Worm (Caenorhabditis elegans) whole organism, L3 larva: ENCODE data around the gene srw-67.
"Not testable (repeated sequence)": the region's sequence is repeated elsewhere in the genome, so short reads cannot be mapped to it uniquely, and the experiment has no call there.

ENCODE experiments used
- R02D3.7 ChIP-seq: fragments of 150-350 bp; optimal IDR thresholded peaks from 2 replicates; lab custom pipeline; 2014; ENCODE audit warnings: missing biosample characterization, missing genetic modification characterization
- ZK546.5 ChIP-seq: sonication (generic microtip); optimal IDR thresholded peaks from 2 replicates; lab custom pipeline; 2017; ENCODE audit warnings: missing biosample characterization, missing genetic modification characterization
- ceh-16 ChIP-seq: sonication (generic microtip); optimal IDR thresholded peaks from 2 replicates; lab custom pipeline; 2017; ENCODE audit warnings: missing biosample characterization, missing genetic modification characterization
- ceh-28 ChIP-seq: fragments of 150-350 bp; optimal IDR thresholded peaks from 2 replicates; lab custom pipeline; 2014; ENCODE audit warnings: missing biosample characterization, missing genetic modification reagents, missing genetic modification characterization
- egl-27 ChIP-seq: sonication (generic microtip); optimal IDR thresholded peaks from 4 replicates; lab custom pipeline; 2017; ENCODE audit warnings: missing biosample characterization, missing genetic modification reagents, missing genetic modification characterization
- egl-5 ChIP-seq: fragments of 150-350 bp; optimal IDR thresholded peaks from 2 replicates; lab custom pipeline; 2017; ENCODE audit warnings: missing biosample characterization, missing genetic modification reagents, missing genetic modification characterization, inconsistent platforms
- elt-1 ChIP-seq: fragments of 150-350 bp; optimal IDR thresholded peaks from 2 replicates; lab custom pipeline; 2014; ENCODE audit warnings: missing biosample characterization, missing genetic modification characterization
- elt-2 ChIP-seq: sonication (generic microtip); optimal IDR thresholded peaks from 2 replicates; lab custom pipeline; 2016; ENCODE audit warnings: missing genetic modification reagents, mild to moderate bottlenecking, missing genetic modification characterization, missing compliant biosample characterization
- elt-3 ChIP-seq, 3 experiments: fragments of 150-350 bp in 1 of 3; sonication (generic microtip) in 2 of 3; optimal IDR thresholded peaks; 2 replicates in 2 of 3; 4 replicates in 1 of 3; lab custom pipeline; 2014 to 2017; ENCODE audit warnings: missing biosample characterization in 3 of 3, missing genetic modification characterization in 3 of 3
- eor-1 ChIP-seq, 2 experiments: fragments of 150-350 bp; optimal IDR thresholded peaks; 2 replicates each; lab custom pipeline; 2014 to 2018; ENCODE audit warnings: missing biosample characterization in 2 of 2, missing genetic modification characterization in 2 of 2
- fkh-10 ChIP-seq: sonication (generic microtip); optimal IDR thresholded peaks from 2 replicates; lab custom pipeline; 2017; ENCODE audit warnings: missing biosample characterization, missing genetic modification reagents, missing genetic modification characterization
- fkh-2 ChIP-seq: fragments of 150-350 bp; optimal IDR thresholded peaks from 2 replicates; lab custom pipeline; 2014; ENCODE audit warnings: missing biosample characterization, missing genetic modification reagents, missing genetic modification characterization
- fos-1 ChIP-seq: fragments of 150-350 bp; optimal IDR thresholded peaks from 2 replicates; lab custom pipeline; 2014; ENCODE audit warnings: missing biosample characterization, missing genetic modification characterization
- hmg-11 ChIP-seq: sonication (generic microtip); optimal IDR thresholded peaks from 2 replicates; lab custom pipeline; 2016; ENCODE audit warnings: missing genetic modification characterization, missing compliant biosample characterization
- lsy-12 ChIP-seq: sonication (generic microtip); optimal IDR thresholded peaks from 2 replicates; lab custom pipeline; 2016; ENCODE audit warnings: mild to moderate bottlenecking, missing genetic modification characterization, missing compliant biosample characterization
- mdl-1 ChIP-seq: fragments of 150-350 bp; optimal IDR thresholded peaks from 2 replicates; lab custom pipeline; 2014; ENCODE audit warnings: missing biosample characterization, missing genetic modification characterization
- mml-1 ChIP-seq: fragments of 150-350 bp; sonication (generic microtip); optimal IDR thresholded peaks from 3 replicates; lab custom pipeline; 2014; ENCODE audit warnings: missing biosample characterization, missing genetic modification characterization
- nfya-1 ChIP-seq: sonication (generic microtip); optimal IDR thresholded peaks from 2 replicates; lab custom pipeline; 2017; ENCODE audit warnings: missing genetic modification characterization, mild to moderate bottlenecking, missing compliant biosample characterization, antibody characterized with exemption, moderate library complexity; ENCODE audit not compliant: insufficient read depth
- nhr-12 ChIP-seq: fragments of 150-350 bp; optimal IDR thresholded peaks from 2 replicates; lab custom pipeline; 2014; ENCODE audit warnings: missing biosample characterization, missing genetic modification characterization
- nhr-23 ChIP-seq: fragments of 150-350 bp; optimal IDR thresholded peaks from 2 replicates; lab custom pipeline; 2014; ENCODE audit warnings: missing biosample characterization, missing genetic modification reagents, missing genetic modification characterization
- nhr-25 ChIP-seq: sonication (generic microtip); optimal IDR thresholded peaks from 2 replicates; lab custom pipeline; 2017; ENCODE audit warnings: missing biosample characterization, missing genetic modification characterization
- nhr-28 ChIP-seq: fragments of 150-350 bp; optimal IDR thresholded peaks from 2 replicates; lab custom pipeline; 2014; ENCODE audit warnings: missing biosample characterization, missing genetic modification characterization
- nhr-67 ChIP-seq: fragments of 150-350 bp; optimal IDR thresholded peaks from 2 replicates; lab custom pipeline; 2014; ENCODE audit warnings: missing biosample characterization, missing genetic modification characterization
- nhr-76 ChIP-seq: fragments of 150-350 bp; sonication (generic microtip); optimal IDR thresholded peaks from 5 replicates; lab custom pipeline; 2014; ENCODE audit warnings: missing biosample characterization, missing genetic modification characterization
- nhr-77 ChIP-seq: fragments of 150-350 bp; optimal IDR thresholded peaks from 2 replicates; lab custom pipeline; 2014; ENCODE audit warnings: missing biosample characterization, missing genetic modification characterization
- pha-4 ChIP-seq: fragments of 150-350 bp; optimal IDR thresholded peaks from 2 replicates; lab custom pipeline; 2014; ENCODE audit warnings: missing biosample characterization, missing genetic modification reagents, missing genetic modification characterization
- pqm-1 ChIP-seq: fragments of 150-350 bp; optimal IDR thresholded peaks from 2 replicates; lab custom pipeline; 2017; ENCODE audit warnings: missing biosample characterization, missing genetic modification characterization, inconsistent platforms
- sea-2 ChIP-seq: fragments of 150-350 bp; sonication (generic microtip); optimal IDR thresholded peaks from 4 replicates; lab custom pipeline; 2014; ENCODE audit warnings: missing biosample characterization, missing genetic modification reagents, missing genetic modification characterization
- skn-1 ChIP-seq: fragments of 150-350 bp; optimal IDR thresholded peaks from 2 replicates; lab custom pipeline; 2014; ENCODE audit warnings: missing biosample characterization, missing genetic modification characterization
- snpc-4 ChIP-seq: fragments of 150-350 bp; optimal IDR thresholded peaks from 2 replicates; lab custom pipeline; 2014; ENCODE audit warnings: missing biosample characterization, missing genetic modification characterization
- tbx-2 ChIP-seq: sonication (generic microtip); optimal IDR thresholded peaks from 2 replicates; lab custom pipeline; 2016; ENCODE audit warnings: mild to moderate bottlenecking, missing genetic modification characterization, missing compliant biosample characterization
- unc-62 ChIP-seq: fragments of 150-350 bp; sonication (generic microtip); optimal IDR thresholded peaks from 4 replicates; lab custom pipeline; 2014; ENCODE audit warnings: missing biosample characterization, missing genetic modification reagents, missing genetic modification characterization
- zag-1 ChIP-seq: fragments of 150-350 bp; optimal IDR thresholded peaks from 2 replicates; lab custom pipeline; 2014; ENCODE audit warnings: missing biosample characterization, missing genetic modification characterization
- ztf-11 ChIP-seq: fragments of 150-350 bp; optimal IDR thresholded peaks from 2 replicates; lab custom pipeline; 2014; ENCODE audit warnings: missing biosample characterization, missing genetic modification characterization
- ztf-4 ChIP-seq: fragments of 150-350 bp; optimal IDR thresholded peaks from 2 replicates; lab custom pipeline; 2014; ENCODE audit warnings: missing biosample characterization, missing genetic modification characterization

Gene srw-67

DNA sequence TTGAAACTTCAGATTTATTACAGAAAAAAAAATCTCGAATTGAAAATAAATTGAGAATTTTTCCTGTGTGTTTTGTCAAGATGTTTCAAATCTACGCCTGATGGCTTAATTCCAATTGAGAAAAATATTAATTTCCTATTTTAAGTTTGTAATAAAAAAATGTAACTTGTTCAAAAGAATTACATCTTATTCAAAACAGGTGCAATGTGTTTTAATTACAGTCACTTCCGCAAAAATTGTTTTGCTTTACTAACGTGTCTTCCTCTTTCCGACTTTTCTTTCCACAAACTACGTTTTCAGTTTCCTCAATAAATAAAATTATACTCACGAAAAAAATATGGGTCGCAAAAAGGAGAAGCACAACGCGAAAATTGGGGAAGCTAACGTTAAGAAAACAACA lies 20.5 kb downstream of the srw-67 start, which contains the start of gene F25E5.16:
Gene F25E5.16 (plus strand): TSS at position 301 of the 400 bp plus-strand sequence.
- TF ChIP-seq skn-1 (tag; lab: Kevin White, UChicago) (no peak), snpc-4 (tag; lab: Kevin White, UChicago) (no peak), unc-62 (GFP tag; lab: Kevin White, UChicago) (no peak), nfya-1 (tag; lab: Kevin White, UChicago) (no peak), nhr-67 (tag; lab: Kevin White, UChicago) (no peak), ceh-28 (tag; lab: Kevin White, UChicago) (no peak), mdl-1 (tag; lab: Kevin White, UChicago) (no peak), ztf-4 (tag; lab: Kevin White, UChicago) (no peak), R02D3.7 (tag; lab: Kevin White, UChicago) (no peak), pqm-1 (tag; lab: Kevin White, UChicago) (no peak), zag-1 (no peak), mml-1 (tag; lab: Kevin White, UChicago) (no peak), nhr-76 (tag; lab: Kevin White, UChicago) (no peak), sea-2 (no peak), tbx-2 (tag; lab: Kevin White, UChicago) (no peak)

DNA sequence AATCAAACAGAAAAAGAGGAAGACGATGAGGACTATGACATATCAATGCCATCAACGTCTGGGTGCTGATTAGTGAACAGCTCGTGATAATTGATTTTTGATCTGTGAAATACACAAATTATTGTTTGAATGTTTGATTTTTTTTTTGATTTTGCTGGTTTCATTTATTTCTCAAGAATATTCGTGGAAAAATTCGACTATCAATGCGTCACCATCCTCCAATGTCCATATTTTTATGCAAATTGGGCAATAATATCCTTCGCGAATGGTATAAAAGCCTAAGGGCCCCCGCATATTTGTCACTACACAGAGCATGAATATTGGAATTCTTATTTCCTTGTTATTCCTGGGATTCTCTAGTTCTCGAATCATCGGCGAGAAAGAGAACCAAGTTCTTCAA lies 22.3 kb downstream of the srw-67 start, which contains the start of gene try-13:
Gene try-13 (plus strand): TSS at position 301 of the 400 bp plus-strand sequence.
- TF ChIP-seq pha-4 (no peak), nhr-77 (no peak), fos-1 (tag; lab: Kevin White, UChicago) (no peak), skn-1 (tag; lab: Kevin White, UChicago) (no peak), nhr-76 (tag; lab: Kevin White, UChicago) (no peak), elt-2 (no peak), eor-1 (tag; optimal IDR thresholded peaks at IDR 0.05; lab: Kevin White, UChicago) (no peak), egl-5 (tag; lab: Kevin White, UChicago) (no peak), nhr-28 (no peak), egl-27 (tag; lab: Kevin White, UChicago) (no peak), fkh-10 (no peak), ceh-16 (no peak), pqm-1 (tag; lab: Kevin White, UChicago) (no peak), unc-62 (GFP tag; lab: Kevin White, UChicago) (no peak), lsy-12 (tag; lab: Kevin White, UChicago) (no peak)

DNA sequence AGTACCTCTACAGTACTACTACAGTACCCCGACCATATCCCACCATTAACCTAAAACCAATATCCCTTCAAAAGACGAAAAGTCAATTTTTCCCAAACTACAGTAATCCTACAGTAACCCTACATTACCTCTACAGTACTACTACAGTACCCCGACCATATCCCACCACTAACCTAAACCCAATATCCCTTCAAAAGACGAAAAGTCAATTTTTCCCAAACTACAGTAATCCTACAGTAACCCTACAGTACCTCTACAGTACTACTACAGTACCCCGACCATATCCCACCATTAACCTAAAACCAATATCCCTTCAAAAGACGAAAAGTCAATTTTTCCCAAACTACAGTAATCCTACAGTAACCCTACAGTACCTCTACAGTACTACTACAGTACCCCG lies 26.9 kb downstream of the srw-67 start, which contains the start of gene nhr-141:
Gene nhr-141 (plus strand): TSS at position 331 of the 400 bp plus-strand sequence.
- TF ChIP-seq skn-1, ztf-11, nhr-25 (tag; lab: Kevin White, UChicago): not testable (repeated sequence)

ce11 chrV:7446965-7447364 lies 29.5 kb downstream of the srw-67 start, which contains the start of gene F25E5.5:
Gene F25E5.5, plus strand, starts transcription at chrV:7447265.
- no peak for TF ChIP-seq mdl-1 (tag; lab: Kevin White, UChicago)
- no peak for TF ChIP-seq snpc-4 (tag; lab: Kevin White, UChicago)

- TF ChIP-seq lsy-12 (tag; lab: Kevin White, UChicago): no peak
- TF ChIP-seq nhr-67 (tag; lab: Kevin White, UChicago): no peak
- no peak for TF ChIP-seq nhr-77
- TF ChIP-seq ztf-4 (tag; lab: Kevin White, UChicago): no peak
- no peak for TF ChIP-seq nhr-23 (tag; lab: Kevin White, UChicago)
- no peak for TF ChIP-seq elt-3 (tag; optimal IDR thresholded peaks at IDR 0.05; lab: Kevin White, UChicago)
- TF ChIP-seq hmg-11: no peak
Observed at ce11 chrV:7449303-7449827, 31.9 kb downstream of the srw-67 start, which contains the start of gene try-12. Gene try-12, plus strand, starts transcription at chrV:7449353.

DNA sequence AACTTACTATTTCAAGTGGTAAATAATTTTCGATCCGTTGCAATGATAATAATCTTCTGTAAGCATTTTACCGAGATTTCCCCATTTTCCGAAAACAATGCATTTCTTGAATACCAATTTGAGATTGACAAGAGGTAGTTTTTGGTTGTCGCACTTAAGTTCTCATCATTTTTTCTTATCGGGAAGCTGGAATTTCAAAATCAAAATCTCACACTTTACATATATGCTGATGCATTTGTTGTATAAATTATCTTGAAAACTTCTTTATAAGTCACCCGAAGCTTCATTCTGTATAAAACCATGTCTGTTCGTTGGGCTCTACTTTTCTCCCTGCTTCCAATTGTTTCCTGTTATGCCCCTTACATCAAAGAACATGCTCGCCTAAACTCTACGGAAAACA lies 34.0 kb downstream of the srw-67 start, which contains the start of gene try-11:
Gene try-11 (plus strand): TSS at position 301 of the 400 bp plus-strand sequence.
- TF ChIP-seq nhr-23 (tag; lab: Kevin White, UChicago) (no peak), egl-27 (tag; lab: Kevin White, UChicago) (no peak), elt-1 (no peak), mdl-1 (tag; lab: Kevin White, UChicago) (no peak), nhr-12 (tag; lab: Kevin White, UChicago) (no peak), zag-1 (no peak), ztf-4 (tag; lab: Kevin White, UChicago) (no peak), ZK546.5 (tag; lab: Kevin White, UChicago) (no peak), sea-2 (no peak), fkh-2 (tag; lab: Kevin White, UChicago) (no peak), eor-1 (tag; optimal IDR thresholded peaks at IDR 0.05; lab: Kevin White, UChicago) (no peak)
